Fruit fly (Drosophila melanogaster) whole organism, embryonic: Measurements from ENCODE around the gene mia.
A peak's percentile ranks its signal among the peaks of the same experiment; 100 is the strongest.

Source experiments
- Asciz ChIP-seq: fragments of 200-800 bp; sonication (Bioruptor generic); optimal IDR thresholded peaks from 2 replicates; lab custom pipeline; 2017; ENCODE audit warnings: missing biosample characterization, mild to moderate bottlenecking, missing genetic modification characterization, missing genetic modification reagents
- CG10462 ChIP-seq: fragments of 200-800 bp; sonication (Bioruptor generic); optimal IDR thresholded peaks from 2 replicates; lab custom pipeline; 2016; ENCODE audit warnings: missing biosample characterization, missing genetic modification characterization
- CG10543 ChIP-seq: fragments of 200-800 bp; sonication (Bioruptor generic); optimal IDR thresholded peaks from 3 replicates; lab custom pipeline; 2017; ENCODE audit warnings: missing biosample characterization, mild to moderate bottlenecking, missing genetic modification characterization, moderate library complexity
- CG10979 ChIP-seq: fragments of 200-800 bp; sonication (Bioruptor generic); optimal IDR thresholded peaks from 2 replicates; lab custom pipeline; 2018; ENCODE audit warnings: missing biosample characterization, mild to moderate bottlenecking, missing genetic modification characterization, moderate library complexity
- CG11560 ChIP-seq: fragments of 200-800 bp; sonication (Bioruptor generic); IDR thresholded peaks from 3 replicates; pipeline ENCODE4 v1.3.6; 2022; ENCODE audit warnings: missing biosample characterization, missing genetic modification characterization
- CG12219 ChIP-seq: fragments of 200-800 bp; sonication (Bioruptor generic); optimal IDR thresholded peaks from 3 replicates; lab custom pipeline; 2018; ENCODE audit warnings: missing biosample characterization, mild to moderate bottlenecking, missing genetic modification characterization
- CG12659 ChIP-seq: fragments of 200-800 bp; sonication (Bioruptor generic); optimal IDR thresholded peaks from 3 replicates; lab custom pipeline; 2017; ENCODE audit warnings: mild to moderate bottlenecking, missing biosample characterization, missing genetic modification reagents, missing genetic modification characterization
- CG15479 ChIP-seq: fragments of 200-800 bp; sonication (Bioruptor generic); optimal IDR thresholded peaks from 3 replicates; lab custom pipeline; 2019; ENCODE audit warnings: missing biosample characterization, mild to moderate bottlenecking, missing genetic modification characterization, moderate library complexity
- CG16815 ChIP-seq: fragments of 200-800 bp; sonication (Bioruptor generic); optimal IDR thresholded peaks from 3 replicates; lab custom pipeline; 2017; ENCODE audit warnings: missing biosample characterization, mild to moderate bottlenecking, missing genetic modification characterization
- CG2875 ChIP-seq: fragments of 200-800 bp; sonication (Bioruptor generic); optimal IDR thresholded peaks from 2 replicates; lab custom pipeline; 2017; ENCODE audit warnings: missing biosample characterization, mild to moderate bottlenecking, missing genetic modification characterization, missing genetic modification reagents
- CG4617 ChIP-seq: fragments of 200-800 bp; sonication (Bioruptor generic); optimal IDR thresholded peaks from 3 replicates; lab custom pipeline; 2016; ENCODE audit warnings: missing biosample characterization, missing genetic modification characterization, borderline replicate concordance
- CG7556 ChIP-seq: fragments of 200-800 bp; sonication (Bioruptor generic); optimal IDR thresholded peaks from 2 replicates; lab custom pipeline; 2017; ENCODE audit warnings: missing biosample characterization, mild to moderate bottlenecking, missing genetic modification characterization
- CrebB ChIP-seq: fragments of 200-800 bp; sonication (Bioruptor generic); optimal IDR thresholded peaks from 3 replicates; lab custom pipeline; 2018; ENCODE audit warnings: missing biosample characterization, mild to moderate bottlenecking, missing genetic modification characterization
- Dip2 ChIP-seq: fragments of 200-800 bp; sonication (Bioruptor generic); IDR thresholded peaks from 2 replicates; pipeline ENCODE4 v1.3.6; 2022; ENCODE audit warnings: missing biosample characterization, missing genetic modification characterization
- Dp ChIP-seq: fragments of 200-800 bp; sonication (Bioruptor generic); optimal IDR thresholded peaks from 2 replicates; lab custom pipeline; 2018; ENCODE audit warnings: missing biosample characterization, mild to moderate bottlenecking, missing genetic modification characterization, moderate library complexity
- Elba2 ChIP-seq: fragments of 200-800 bp; sonication (Bioruptor generic); optimal IDR thresholded peaks from 3 replicates; lab custom pipeline; 2016; ENCODE audit warnings: missing biosample characterization, missing genetic modification characterization
- Fer1 ChIP-seq: fragments of 200-800 bp; sonication (Bioruptor generic); optimal IDR thresholded peaks from 2 replicates; lab custom pipeline; 2017; ENCODE audit warnings: missing biosample characterization, mild to moderate bottlenecking, missing genetic modification characterization
- Gug ChIP-seq: fragments of 200-800 bp; sonication (Bioruptor generic); IDR thresholded peaks from 4 replicates; pipeline ENCODE4 v1.3.6; 2022; ENCODE audit warnings: missing biosample characterization, missing genetic modification characterization
- Hr51 ChIP-seq, 2 experiments: fragments of 200-800 bp; sonication (Bioruptor generic); optimal IDR thresholded peaks; 2 replicates in 1 of 2; 3 replicates in 1 of 2; lab custom pipeline; 2016 to 2018; ENCODE audit warnings: missing biosample characterization in 2 of 2, missing genetic modification characterization in 2 of 2, mild to moderate bottlenecking in 1 of 2, moderate library complexity in 1 of 2
- Meics ChIP-seq: fragments of 200-800 bp; sonication (Bioruptor generic); optimal IDR thresholded peaks from 2 replicates; lab custom pipeline; 2017; ENCODE audit warnings: missing biosample characterization, mild to moderate bottlenecking, missing genetic modification characterization
- Mes4 ChIP-seq: fragments of 200-800 bp; sonication (Bioruptor generic); optimal IDR thresholded peaks from 2 replicates; lab custom pipeline; 2016; ENCODE audit warnings: missing biosample characterization, missing genetic modification characterization
- Mrtf ChIP-seq: fragments of 200-800 bp; sonication (Bioruptor generic); IDR thresholded peaks from 3 replicates; pipeline ENCODE4 v1.3.6; 2022; ENCODE audit warnings: missing biosample characterization, missing genetic modification characterization
- Myb ChIP-seq: fragments of 200-800 bp; sonication (Bioruptor generic); optimal IDR thresholded peaks from 2 replicates; lab custom pipeline; 2016; ENCODE audit warnings: missing biosample characterization, missing genetic modification characterization
- Nf-YA ChIP-seq: fragments of 200-800 bp; sonication (Bioruptor generic); IDR thresholded peaks from 2 replicates; pipeline ENCODE4 v1.3.6; 2022; ENCODE audit warnings: missing biosample characterization, missing genetic modification characterization
- Pdp1 ChIP-seq, 2 experiments: fragments of 200-800 bp; sonication (Bioruptor generic); optimal IDR thresholded peaks; 3 replicates each; lab custom pipeline; 2016; ENCODE audit warnings: missing biosample characterization in 2 of 2, missing genetic modification characterization in 2 of 2, mild to moderate bottlenecking in 1 of 2, moderate library complexity in 1 of 2
- Rx ChIP-seq: fragments of 200-800 bp; sonication (Bioruptor generic); IDR thresholded peaks from 2 replicates; pipeline ENCODE4 v1.3.6; 2022; ENCODE audit warnings: missing biosample characterization, missing genetic modification characterization
- Six4 ChIP-seq: fragments of 200-800 bp; sonication (Bioruptor generic); optimal IDR thresholded peaks from 2 replicates; lab custom pipeline; 2016; ENCODE audit warnings: missing biosample characterization, missing genetic modification characterization
- Sox100B ChIP-seq: fragments of 200-800 bp; sonication (Bioruptor generic); optimal IDR thresholded peaks from 3 replicates; lab custom pipeline; 2018; ENCODE audit warnings: missing biosample characterization, mild to moderate bottlenecking, missing genetic modification characterization
- Spps ChIP-seq: fragments of 200-800 bp; sonication (Bioruptor generic); optimal IDR thresholded peaks from 2 replicates; lab custom pipeline; 2018; ENCODE audit warnings: missing biosample characterization, mild to moderate bottlenecking, missing genetic modification characterization
- Usf ChIP-seq: fragments of 200-800 bp; sonication (Bioruptor generic); optimal IDR thresholded peaks from 2 replicates; lab custom pipeline; 2017; ENCODE audit warnings: missing genotype, missing biosample characterization, missing genetic modification characterization
- ato ChIP-seq: fragments of 200-800 bp; sonication (Bioruptor generic); IDR thresholded peaks from 2 replicates; pipeline ENCODE4 v1.3.6; 2022; ENCODE audit warnings: missing biosample characterization, missing genetic modification characterization; ENCODE audit not compliant: partially characterized antibody
- crp ChIP-seq, 2 experiments: fragments of 200-800 bp; sonication (Bioruptor generic); optimal IDR thresholded peaks; 2 replicates in 1 of 2; 3 replicates in 1 of 2; lab custom pipeline; 2017; ENCODE audit warnings: missing biosample characterization in 2 of 2, missing genetic modification characterization in 2 of 2, mild to moderate bottlenecking in 1 of 2, moderate library complexity in 1 of 2
- da ChIP-seq: fragments of 200-800 bp; sonication (Bioruptor generic); optimal IDR thresholded peaks from 2 replicates; lab custom pipeline; 2016; ENCODE audit warnings: missing biosample characterization, missing genetic modification characterization
- danr ChIP-seq: fragments of 200-800 bp; sonication (Bioruptor generic); IDR thresholded peaks from 2 replicates; pipeline ENCODE4 v1.3.6; 2022; ENCODE audit warnings: missing biosample characterization, missing genetic modification characterization
- dysf ChIP-seq: fragments of 200-800 bp; sonication (Bioruptor generic); IDR thresholded peaks from 3 replicates; pipeline ENCODE4 v1.3.6; 2022; ENCODE audit warnings: missing biosample characterization, missing genetic modification characterization
- ftz-f1 ChIP-seq: fragments of 200-800 bp; sonication (Bioruptor generic); optimal IDR thresholded peaks from 2 replicates; lab custom pipeline; 2016; ENCODE audit warnings: missing biosample characterization, missing genetic modification characterization
- her ChIP-seq: fragments of 200-800 bp; sonication (Bioruptor generic); optimal IDR thresholded peaks from 2 replicates; lab custom pipeline; 2016; ENCODE audit warnings: missing biosample characterization, missing genetic modification characterization
- hkb ChIP-seq, 2 experiments: fragments of 200-800 bp in 1 of 2; fragments of >200 bp in 1 of 2; sonication (Bioruptor generic) in 1 of 2; IDR thresholded peaks in 1 of 2; optimal IDR thresholded peaks in 1 of 2; 2 replicates each; pipeline versions ENCODE4 v1.3.6 to Lab custom; 2017 to 2022; ENCODE audit warnings: missing biosample characterization in 1 of 2, missing genetic modification characterization in 1 of 2
- lola ChIP-seq, 3 experiments: fragments of >200 bp in 2 of 3; fragments of 200-800 bp in 1 of 3; sonication (Bioruptor generic) in 1 of 3; optimal IDR thresholded peaks; 2 replicates each; lab custom pipeline; 2017 to 2019; ENCODE audit warnings: missing biosample characterization in 3 of 3, missing genetic modification characterization in 3 of 3, mild to moderate bottlenecking in 1 of 3, moderate library complexity in 1 of 3
- otp ChIP-seq: fragments of 200-800 bp; sonication (Bioruptor generic); IDR thresholded peaks from 3 replicates; pipeline ENCODE4, ENCODE4 v1.3.6; 2022; ENCODE audit warnings: missing biosample characterization, missing genetic modification characterization
- pan ChIP-seq, 4 experiments: fragments of >200 bp in 3 of 4; fragments of 200-800 bp in 1 of 4; sonication (Bioruptor generic) in 1 of 4; optimal IDR thresholded peaks in 3 of 4; IDR thresholded peaks in 1 of 4; 2 replicates each; pipeline versions ENCODE4 v1.3.6 to Lab custom; 2017 to 2022; ENCODE audit warnings: missing biosample characterization in 2 of 4, missing genetic modification characterization in 2 of 4, mixed read lengths in 1 of 4
- repo ChIP-seq: fragments of 200-800 bp; sonication (Bioruptor generic); optimal IDR thresholded peaks from 2 replicates; lab custom pipeline; 2016; ENCODE audit warnings: missing biosample characterization, missing genetic modification characterization
- rib ChIP-seq: fragments of 200-800 bp; sonication (Bioruptor generic); IDR thresholded peaks from 2 replicates; pipeline ENCODE4 v1.3.6; 2022; ENCODE audit warnings: missing biosample characterization, missing genetic modification characterization
- row ChIP-seq: fragments of 200-800 bp; sonication (Bioruptor generic); IDR thresholded peaks from 3 replicates; pipeline ENCODE4 v1.3.6; 2022; ENCODE audit warnings: missing biosample characterization, missing genetic modification characterization
- slou ChIP-seq: fragments of 200-800 bp; sonication (Bioruptor generic); optimal IDR thresholded peaks from 3 replicates; lab custom pipeline; 2016; ENCODE audit warnings: missing biosample characterization, missing genetic modification characterization
- twi ChIP-seq: fragments of 200-800 bp; optimal IDR thresholded peaks from 2 replicates; lab custom pipeline; 2019; ENCODE audit warnings: missing biosample characterization, mild to moderate bottlenecking, missing genetic modification characterization, moderate library complexity
- wor ChIP-seq: fragments of 200-800 bp; sonication (Bioruptor generic); IDR thresholded peaks from 2 replicates; pipeline ENCODE4 v1.3.6; 2022; ENCODE audit warnings: missing biosample characterization, missing genetic modification characterization
- zfh2 ChIP-seq: fragments of 200-800 bp; sonication (Bioruptor generic); optimal IDR thresholded peaks from 2 replicates; lab custom pipeline; 2016; ENCODE audit warnings: missing biosample characterization, missing genetic modification characterization

The mia gene

DNA sequence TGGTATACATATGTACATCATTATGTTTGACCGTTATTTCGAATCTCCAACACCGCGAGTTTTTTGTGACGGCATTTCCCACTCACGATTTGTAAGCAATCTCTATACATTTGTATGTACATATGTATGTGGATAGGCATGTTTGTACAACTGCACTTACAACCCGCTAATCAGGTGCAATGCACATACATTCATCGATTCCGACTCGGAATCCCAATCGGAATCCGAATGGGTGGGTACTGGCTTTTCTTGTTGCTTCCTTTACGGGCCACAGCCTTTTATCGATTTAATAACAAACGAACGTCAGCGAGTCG lies 20.4 kb upstream of the mia start (continued):
- TF ChIP-seq Mrtf (no peak), Six4 (no peak), Myb (GFP tag; lab: Kevin White, UChicago) (no peak), CG10543 (no peak), repo (no peak), danr (GFP tag; lab: Robert Waterston, UW) (no peak), Elba2 (GFP tag; lab: Kevin White, UChicago) (peak; percentile 21), Spps (tag; lab: Kevin White, UChicago) (no peak), Mes4 (GFP tag; lab: Kevin White, UChicago) (no peak)

dm6 chr3R:5570635-5571436 lies 19.9 kb upstream of the mia start, which contains the start of gene CRMP:
Gene CRMP, plus strand, starts transcription at chr3R:5571108.
- peak; percentile 25 for TF ChIP-seq CG12659 (GFP tag; lab: Kevin White, UChicago)
- TF ChIP-seq Usf: no peak
- TF ChIP-seq crp (GFP tag; optimal IDR thresholded peaks at IDR 0.05; lab: Kevin White, UChicago): peak in 1 of 2 experiments; percentile 60
- no peak for TF ChIP-seq slou (GFP tag; lab: Kevin White, UChicago)
- TF ChIP-seq Meics: no peak
- no peak for TF ChIP-seq wor (GFP tag; lab: Robert Waterston, UW)
- TF ChIP-seq Dip2 (GFP tag; lab: Robert Waterston, UW): no peak
- peak; percentile 38 for TF ChIP-seq CG15479
- TF ChIP-seq Sox100B (GFP tag; lab: Kevin White, UChicago): no peak
- no peak for TF ChIP-seq CG10979
- no peak for TF ChIP-seq twi
- no peak for TF ChIP-seq CG11560 (tag; lab: Robert Waterston, UW)
- TF ChIP-seq Gug (GFP tag; lab: Robert Waterston, UW): no peak
- no peak for TF ChIP-seq CG2875 (GFP tag; lab: Kevin White, UChicago)
- TF ChIP-seq Hr51 (GFP tag; optimal IDR thresholded peaks at IDR 0.05; lab: Kevin White, UChicago): no peak
- TF ChIP-seq ato (GFP tag; lab: Robert Waterston, UW): no peak
- no peak for TF ChIP-seq CG12219
- TF ChIP-seq Pdp1 (GFP tag; optimal IDR thresholded peaks at IDR 0.05; lab: Kevin White, UChicago): peak in 1 of 2 experiments; percentile 61
- no peak for TF ChIP-seq CrebB (tag; lab: Kevin White, UChicago)
- TF ChIP-seq ftz-f1 (GFP tag; lab: Kevin White, UChicago): no peak
- no peak for TF ChIP-seq rib (GFP tag; lab: Robert Waterston, UW)
- no peak for TF ChIP-seq Nf-YA (GFP tag; lab: Robert Waterston, UW)
- TF ChIP-seq lola (GFP tag; optimal IDR thresholded peaks at IDR 0.05; lab: Kevin White, UChicago): no peak
- TF ChIP-seq CG10462 (GFP tag; lab: Kevin White, UChicago): no peak
- no peak for TF ChIP-seq otp (GFP tag; lab: Robert Waterston, UW)
- peak; percentile 15 for TF ChIP-seq Dp (GFP tag; lab: Kevin White, UChicago)
- TF ChIP-seq Fer1: peak; percentile 36
- no peak for TF ChIP-seq her (GFP tag; lab: Kevin White, UChicago)
- TF ChIP-seq Asciz (GFP tag; lab: Kevin White, UChicago): peak; percentile 4
- TF ChIP-seq zfh2 (GFP tag; lab: Kevin White, UChicago): no peak
- TF ChIP-seq CG16815 (GFP tag; lab: Kevin White, UChicago): no peak
- no peak for TF ChIP-seq pan (optimal IDR thresholded peaks at IDR 0.05; lab: Kevin White, UChicago)
- TF ChIP-seq pan (GFP tag; optimal IDR thresholded peaks at IDR 0.05 in 1 of 2, IDR thresholded peaks at IDR 0.05 in 1 of 2): no peak
- TF ChIP-seq CG7556 (GFP tag; lab: Kevin White, UChicago): no peak
- no peak for TF ChIP-seq CG4617 (GFP tag; lab: Kevin White, UChicago)
- no peak for TF ChIP-seq da
- no peak for TF ChIP-seq dysf (GFP tag; lab: Robert Waterston, UW)
- no peak for TF ChIP-seq hkb (optimal IDR thresholded peaks at IDR 0.05; lab: Kevin White, UChicago)
- no peak for TF ChIP-seq hkb (GFP tag; IDR thresholded peaks at IDR 0.05; lab: Robert Waterston, UW)
- TF ChIP-seq Rx (GFP tag; lab: Robert Waterston, UW): no peak
- no peak for TF ChIP-seq row
